Worm (Caenorhabditis elegans): Measurements from ENCODE around the gene srw-130.

DNA sequence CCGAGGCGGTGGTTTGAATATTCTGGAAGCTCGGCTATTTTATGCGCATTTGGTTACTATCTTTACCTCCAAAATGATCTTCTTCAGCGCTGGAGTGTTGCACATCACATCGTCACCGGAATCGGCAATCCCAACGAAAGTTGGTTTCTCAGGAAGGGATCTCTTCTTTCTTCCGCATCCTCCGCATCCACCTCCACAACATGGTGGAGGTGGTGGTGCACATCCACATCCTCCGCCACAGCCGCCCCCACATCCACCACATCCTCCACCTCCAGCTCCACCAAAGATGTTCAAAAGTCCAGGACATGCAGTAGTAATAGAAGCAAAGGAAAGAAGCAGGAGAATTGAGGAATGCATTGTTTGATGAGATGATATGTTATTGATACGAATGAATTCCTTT lies 8.7 kb upstream of the srw-130 start, which contains the start of gene grl-31:
- no peak for TF ChIP-seq hmbx-1 (tag; optimal IDR thresholded peaks at IDR 0.05)
- TF ChIP-seq scrt-1 (GFP tag; IDR thresholded peaks at IDR 0.05): no peak
- no peak for TF ChIP-seq ama-1 (optimal IDR thresholded peaks at IDR 0.05)
- no peak for TF ChIP-seq ceh-13 (GFP tag; optimal IDR thresholded peaks at IDR 0.05)
